Worm (Caenorhabditis elegans) whole organism, L2 larva: ENCODE measurements around the gene oac-38.

Source experiments
- F13H6.1 ChIP-seq: sonication (generic microtip); optimal IDR thresholded peaks from 2 replicates; lab custom pipeline; 2016; ENCODE audit warnings: missing genetic modification characterization, missing compliant biosample characterization
- R02D3.7 ChIP-seq: fragments of 150-350 bp; optimal IDR thresholded peaks from 2 replicates; lab custom pipeline; 2014; ENCODE audit warnings: missing biosample characterization, missing genetic modification characterization
- aly-2 ChIP-seq: fragments of 150-350 bp; optimal IDR thresholded peaks from 2 replicates; lab custom pipeline; 2014; ENCODE audit warnings: missing biosample characterization, missing genetic modification characterization
- egl-27 ChIP-seq: sonication (generic microtip); optimal IDR thresholded peaks from 3 replicates; lab custom pipeline; 2017; ENCODE audit warnings: missing biosample characterization, missing genetic modification reagents, missing genetic modification characterization
- elt-1 ChIP-seq: fragments of 150-350 bp; optimal IDR thresholded peaks from 2 replicates; lab custom pipeline; 2014; ENCODE audit warnings: missing biosample characterization, missing genetic modification characterization
- lin-39 ChIP-seq: fragments of 150-350 bp; optimal IDR thresholded peaks from 2 replicates; lab custom pipeline; 2014; ENCODE audit warnings: missing biosample characterization, missing genetic modification reagents, missing genetic modification characterization
- lsy-2 ChIP-seq, 2 experiments: fragments of 150-350 bp in 1 of 2; sonication (generic microtip) in 1 of 2; optimal IDR thresholded peaks; 2 replicates each; lab custom pipeline; 2014 to 2017; ENCODE audit warnings: missing biosample characterization in 2 of 2, missing genetic modification characterization in 2 of 2
- mdl-1 ChIP-seq, 2 experiments: fragments of 150-350 bp in 1 of 2; sonication (generic microtip) in 1 of 2; optimal IDR thresholded peaks; 2 replicates each; lab custom pipeline; 2017; ENCODE audit warnings: missing biosample characterization in 2 of 2, missing genetic modification characterization in 2 of 2
- nhr-11 ChIP-seq: fragments of 150-350 bp; optimal IDR thresholded peaks from 2 replicates; lab custom pipeline; 2014; ENCODE audit warnings: missing biosample characterization, missing genetic modification characterization
- nhr-25 ChIP-seq: fragments of 150-350 bp; sonication (generic microtip); optimal IDR thresholded peaks from 3 replicates; lab custom pipeline; 2014; ENCODE audit warnings: missing biosample characterization, missing genetic modification characterization
- nhr-6 ChIP-seq: fragments of 150-350 bp; optimal IDR thresholded peaks from 2 replicates; lab custom pipeline; 2014; ENCODE audit warnings: missing biosample characterization, missing genetic modification characterization
- skn-1 ChIP-seq: sonication (generic microtip); optimal IDR thresholded peaks from 2 replicates; lab custom pipeline; 2017; ENCODE audit warnings: missing biosample characterization, missing genetic modification characterization
- unc-39 ChIP-seq: fragments of 150-350 bp; optimal IDR thresholded peaks from 2 replicates; lab custom pipeline; 2014; ENCODE audit warnings: missing biosample characterization, missing genetic modification characterization
- zag-1 ChIP-seq: fragments of 150-350 bp; optimal IDR thresholded peaks from 2 replicates; lab custom pipeline; 2014; ENCODE audit warnings: missing biosample characterization, missing genetic modification characterization

DNA sequence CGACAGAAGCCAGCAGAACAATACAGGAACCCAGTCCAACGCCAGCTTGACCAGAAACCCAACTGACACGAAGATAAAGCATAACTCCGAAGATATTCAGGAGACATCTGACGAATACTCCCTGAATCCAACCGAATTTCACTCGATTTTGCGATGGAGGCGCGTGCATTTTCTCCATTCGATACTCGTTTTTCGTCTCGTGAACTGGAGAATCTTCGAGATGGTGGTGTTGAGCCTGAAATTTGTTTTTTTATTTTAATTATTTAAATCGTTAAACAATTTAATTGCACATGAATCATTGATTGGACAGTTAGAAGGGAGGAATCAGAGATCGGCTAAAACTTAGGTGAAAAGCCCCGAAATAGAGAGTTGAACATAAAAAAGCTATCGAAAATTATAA lies 38.8 kb downstream of the oac-38 start:
- TF ChIP-seq nhr-25 (tag; lab: Kevin White, UChicago), result no peak
- TF ChIP-seq elt-1 (tag; lab: Kevin White, UChicago), result no peak
- TF ChIP-seq aly-2 (tag; lab: Kevin White, UChicago), result no peak
- no peak for TF ChIP-seq F13H6.1
- no peak for TF ChIP-seq lin-39
- no peak for TF ChIP-seq R02D3.7 (tag; lab: Kevin White, UChicago)
- no peak for TF ChIP-seq nhr-11 (tag; lab: Kevin White, UChicago)
- TF ChIP-seq mdl-1 (tag; optimal IDR thresholded peaks at IDR 0.05; lab: Kevin White, UChicago), result no peak
- TF ChIP-seq unc-39 (tag; lab: Kevin White, UChicago), result no peak
- TF ChIP-seq nhr-6 (tag; lab: Kevin White, UChicago), result no peak
- TF ChIP-seq lsy-2 (tag; optimal IDR thresholded peaks at IDR 0.05; lab: Kevin White, UChicago), result no peak
- no peak for TF ChIP-seq skn-1
- no peak for TF ChIP-seq zag-1 (tag; lab: Kevin White, UChicago)
- no peak for TF ChIP-seq egl-27 (tag; lab: Kevin White, UChicago)
